Fruit fly (Drosophila melanogaster): Measurements from ENCODE around the gene CG43074.

DNA sequence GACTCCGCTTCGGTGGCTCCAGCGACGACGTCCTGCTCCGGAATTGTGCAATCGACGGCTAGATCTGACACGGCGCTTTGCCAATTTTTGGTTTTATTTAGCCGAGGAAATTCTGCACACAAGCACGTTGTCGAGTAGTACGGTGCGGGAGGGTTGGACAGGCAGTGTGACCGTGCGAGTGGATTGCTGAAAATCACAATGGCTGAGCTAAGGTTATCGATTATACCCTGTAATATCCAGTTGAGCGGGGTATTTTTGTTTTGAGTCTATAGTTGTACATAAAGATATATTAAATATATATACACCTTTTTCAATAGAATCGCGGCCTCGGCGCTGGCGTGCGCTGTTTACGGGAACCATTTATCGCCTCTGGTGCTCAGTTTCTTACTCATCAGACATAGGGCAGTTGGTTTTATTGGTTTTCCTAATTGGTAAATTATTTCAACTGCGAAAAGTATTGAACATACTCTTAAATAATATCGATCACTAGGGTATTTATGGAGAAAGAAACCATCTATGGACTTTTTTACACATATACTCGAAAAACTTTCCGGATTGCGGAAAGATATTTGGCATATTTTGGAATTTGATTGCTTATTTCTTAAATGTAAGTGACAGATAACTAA, 23.9 kb downstream of the CG43074 start, which contains the start of gene eIF5B:
- TF ChIP-seq psq (GFP tag; optimal IDR thresholded peaks at IDR 0.05) (peak; percentile 73), Hr78 (GFP tag; optimal IDR thresholded peaks at IDR 0.05) (no peak), HLH106 (tag; optimal IDR thresholded peaks at IDR 0.05) (peak; percentile 81), Dif (GFP tag; optimal IDR thresholded peaks at IDR 0.05; ENCODE audit: partially characterized antibody) (no peak), Abd-B (GFP tag; optimal IDR thresholded peaks at IDR 0.05) (no peak), Dfd (GFP tag; optimal IDR thresholded peaks at IDR 0.05) (no peak), sv (GFP tag; optimal IDR thresholded peaks at IDR 0.05) (peak; percentile 49), h (GFP tag; optimal IDR thresholded peaks at IDR 0.05) (peak; percentile 58), fru (GFP tag; optimal IDR thresholded peaks at IDR 0.05) (peak; percentile 67), Myc (optimal IDR thresholded peaks at IDR 0.05) (no peak)

All from whole organism, wandering third instar larva.